Fruit fly (Drosophila melanogaster): ENCODE measurements around the gene Membrin.

Membrin gene

dm6 chr3L:5359208-5360003 lies 6.8 kb upstream of the Membrin start, which contains the start of gene Klp64D (continued):
- 0 out of 2 replicates have a peak, but pooled peaks have one; percentile 25 for TF ChIP-seq E2f1 (GFP tag; IDR thresholded peaks at IDR 0.05)
- TF ChIP-seq CG3281 (GFP tag; optimal IDR thresholded peaks at IDR 0.05), result peak; percentile 12
- no peak for TF ChIP-seq CG12744 (GFP tag; optimal IDR thresholded peaks at IDR 0.05)
- no peak for TF ChIP-seq CG14667 (GFP tag; IDR thresholded peaks at IDR 0.05)
- TF ChIP-seq trh (GFP tag; optimal IDR thresholded peaks at IDR 0.05), result no peak
- peak; percentile 39 for TF ChIP-seq dmrt11E (tag; optimal IDR thresholded peaks at IDR 0.05)
- TF ChIP-seq CG32767 (GFP tag; IDR thresholded peaks at IDR 0.05), result no peak
- TF ChIP-seq cas (GFP tag; IDR thresholded peaks at IDR 0.05), result no peak
- no peak for TF ChIP-seq tup (GFP tag; optimal IDR thresholded peaks at IDR 0.05)
- TF ChIP-seq gcm2 (GFP tag; optimal IDR thresholded peaks at IDR 0.05), result no peak
- TF ChIP-seq ac (GFP tag; optimal IDR thresholded peaks at IDR 0.05), result no peak
- no peak for TF ChIP-seq CG7928 (GFP tag; optimal IDR thresholded peaks at IDR 0.05)
- TF ChIP-seq p53 (GFP tag; optimal IDR thresholded peaks at IDR 0.05), result no peak
- TF ChIP-seq CG13123 (GFP tag; optimal IDR thresholded peaks at IDR 0.05), result no peak
- TF ChIP-seq CG6654 (GFP tag; optimal IDR thresholded peaks at IDR 0.05), result no peak
- no peak for TF ChIP-seq CG34376 (GFP tag; optimal IDR thresholded peaks at IDR 0.05)
- TF ChIP-seq stc (GFP tag; IDR thresholded peaks at IDR 0.05), result 0 out of 2 replicates have a peak, but pooled peaks have one; percentile 19
- TF ChIP-seq vvl (GFP tag; IDR thresholded peaks at IDR 0.05), result 0 out of 2 replicates have a peak, but pooled peaks have one; percentile 20
- TF ChIP-seq MESR4 (GFP tag; optimal IDR thresholded peaks at IDR 0.05), result peak; percentile 93
- no peak for TF ChIP-seq CG18764 (GFP tag; optimal IDR thresholded peaks at IDR 0.05)
- peak; percentile 36 for TF ChIP-seq CG12659 (GFP tag; optimal IDR thresholded peaks at IDR 0.05)
- TF ChIP-seq tap (tag; optimal IDR thresholded peaks at IDR 0.05), result no peak
- no peak for TF ChIP-seq CG17568 (GFP tag; optimal IDR thresholded peaks at IDR 0.05)
- peak; percentile 57 for TF ChIP-seq stwl (tag; optimal IDR thresholded peaks at IDR 0.05)
- peak; percentile 70 for TF ChIP-seq Dref (GFP tag; IDR thresholded peaks at IDR 0.05)
- no peak for TF ChIP-seq D19B (GFP tag; optimal IDR thresholded peaks at IDR 0.05)
- no peak for TF ChIP-seq pb (GFP tag; optimal IDR thresholded peaks at IDR 0.05)
- no peak for TF ChIP-seq dan (GFP tag; IDR thresholded peaks at IDR 0.05)
- peak; percentile 14 for TF ChIP-seq BEAF-32 (GFP tag; optimal IDR thresholded peaks at IDR 0.05)
- TF ChIP-seq luna (GFP tag; optimal IDR thresholded peaks at IDR 0.05), result no peak
- TF ChIP-seq pzg (GFP tag; optimal IDR thresholded peaks at IDR 0.05), result peak; percentile 40
- TF ChIP-seq B-H1 (GFP tag; IDR thresholded peaks at IDR 0.05), result no peak
- no peak for TF ChIP-seq CG10147 (GFP tag; optimal IDR thresholded peaks at IDR 0.05)
- no peak for TF ChIP-seq al (GFP tag; IDR thresholded peaks at IDR 0.05)
- no peak for TF ChIP-seq sisA (GFP tag; IDR thresholded peaks at IDR 0.05)
- TF ChIP-seq knrl (GFP tag; IDR thresholded peaks at IDR 0.05; ENCODE audit: partially characterized antibody), result no peak
- TF ChIP-seq lilli (GFP tag; optimal IDR thresholded peaks at IDR 0.05), result no peak
- TF ChIP-seq h (optimal IDR thresholded peaks at IDR 0.05), result no peak
- TF ChIP-seq Hmr (GFP tag; optimal IDR thresholded peaks at IDR 0.05), result peak; percentile 3
- TF ChIP-seq twi (tag; optimal IDR thresholded peaks at IDR 0.05), result peak; percentile 14
- no peak for TF ChIP-seq CG1529 (GFP tag; optimal IDR thresholded peaks at IDR 0.05)
- no peak for TF ChIP-seq CG4424 (GFP tag; optimal IDR thresholded peaks at IDR 0.05)
- TF ChIP-seq Ravus (GFP tag; IDR thresholded peaks at IDR 0.05), result no peak
- no peak for TF ChIP-seq Mrtf (GFP tag; IDR thresholded peaks at IDR 0.05)
- TF ChIP-seq CG18476 (GFP tag; optimal IDR thresholded peaks at IDR 0.05), result no peak
- no peak for TF ChIP-seq CG16863 (GFP tag; optimal IDR thresholded peaks at IDR 0.05)
- TF ChIP-seq CG12071 (GFP tag; optimal IDR thresholded peaks at IDR 0.05), result no peak
- no peak for TF ChIP-seq CG4404 (GFP tag; IDR thresholded peaks at IDR 0.05)
- TF ChIP-seq pita (GFP tag; optimal IDR thresholded peaks at IDR 0.05), result no peak
- no peak for TF ChIP-seq Bteb2 (GFP tag; optimal IDR thresholded peaks at IDR 0.05)
- TF ChIP-seq lbe (GFP tag; optimal IDR thresholded peaks at IDR 0.05), result no peak

All from whole organism, embryonic.